Fruit fly (Drosophila melanogaster) whole organism, embryonic: Measurements from ENCODE around the gene Ac3.

Experiments
- ATbp ChIP-seq: fragments of 200-800 bp; sonication (Bioruptor generic); optimal IDR thresholded peaks from 2 replicates; lab custom pipeline; 2017; ENCODE audit warnings: missing biosample characterization, mild to moderate bottlenecking, missing genetic modification characterization, missing genetic modification reagents
- Adf1 ChIP-seq: fragments of 200-800 bp; sonication (Bioruptor generic); IDR thresholded peaks from 2 replicates; pipeline ENCODE4 v1.3.6; 2022; ENCODE audit warnings: missing biosample characterization, missing genetic modification characterization
- Awh ChIP-seq: fragments of 200-800 bp; sonication (Bioruptor generic); IDR thresholded peaks from 2 replicates; pipeline ENCODE4, ENCODE4 v1.3.6; 2022; ENCODE audit warnings: missing biosample characterization, missing genetic modification characterization
- CG11723 ChIP-seq: fragments of 200-800 bp; sonication (Bioruptor generic); optimal IDR thresholded peaks from 2 replicates; lab custom pipeline; 2017; ENCODE audit warnings: missing biosample characterization, mild to moderate bottlenecking, missing genetic modification characterization
- CG1233 ChIP-seq: fragments of 200-800 bp; sonication (Bioruptor generic); optimal IDR thresholded peaks from 4 replicates; lab custom pipeline; 2018; ENCODE audit warnings: missing biosample characterization, mild to moderate bottlenecking, missing genetic modification characterization
- CG12391 ChIP-seq: fragments of 200-800 bp; sonication (Bioruptor generic); optimal IDR thresholded peaks from 3 replicates; lab custom pipeline; 2018; ENCODE audit warnings: missing biosample characterization, mild to moderate bottlenecking, missing genetic modification characterization, moderate library complexity
- CG12942 ChIP-seq: fragments of 200-800 bp; sonication (Bioruptor generic); optimal IDR thresholded peaks from 3 replicates; lab custom pipeline; 2016; ENCODE audit warnings: missing biosample characterization, missing genetic modification characterization
- CG1602 ChIP-seq: fragments of 200-800 bp; sonication (Bioruptor generic); optimal IDR thresholded peaks from 3 replicates; lab custom pipeline; 2016; ENCODE audit warnings: missing biosample characterization, missing genetic modification characterization
- CG17385 ChIP-seq: fragments of 200-800 bp; sonication (Bioruptor generic); optimal IDR thresholded peaks from 3 replicates; lab custom pipeline; 2018; ENCODE audit warnings: missing biosample characterization, mild to moderate bottlenecking, missing genetic modification characterization
- CG18599 ChIP-seq: fragments of 200-800 bp; sonication (Bioruptor generic); optimal IDR thresholded peaks from 3 replicates; lab custom pipeline; 2017; ENCODE audit warnings: missing biosample characterization, missing genetic modification characterization, mild to moderate bottlenecking, moderate library complexity, missing genetic modification reagents
- CG30020 ChIP-seq: fragments of 200-800 bp; optimal IDR thresholded peaks from 2 replicates; lab custom pipeline; 2019; ENCODE audit warnings: missing biosample characterization, mild to moderate bottlenecking, missing genetic modification characterization, moderate library complexity
- CG33213 ChIP-seq: fragments of 200-800 bp; sonication (Bioruptor generic); optimal IDR thresholded peaks from 3 replicates; lab custom pipeline; 2016; ENCODE audit warnings: missing biosample characterization, missing genetic modification characterization
- CG3995 ChIP-seq: fragments of 200-800 bp; sonication (Bioruptor generic); optimal IDR thresholded peaks from 3 replicates; lab custom pipeline; 2016; ENCODE audit warnings: missing biosample characterization, missing genetic modification characterization
- CG6272 ChIP-seq: fragments of 200-800 bp; sonication (Bioruptor generic); IDR thresholded peaks from 2 replicates; pipeline ENCODE4 v1.3.6; 2022; ENCODE audit warnings: missing biosample characterization, missing genetic modification characterization
- CG6813 ChIP-seq: fragments of 200-800 bp; sonication (Bioruptor generic); optimal IDR thresholded peaks from 2 replicates; lab custom pipeline; 2017; ENCODE audit warnings: missing biosample characterization, missing genetic modification characterization, mild to moderate bottlenecking, moderate library complexity, missing genetic modification reagents
- CG7928 ChIP-seq: fragments of 200-800 bp; sonication (Bioruptor generic); optimal IDR thresholded peaks from 2 replicates; lab custom pipeline; 2017; ENCODE audit warnings: missing biosample characterization, mild to moderate bottlenecking, missing genetic modification characterization
- CG8478 ChIP-seq: fragments of >200 bp; optimal IDR thresholded peaks from 2 replicates; lab custom pipeline; 2018
- CG8944 ChIP-seq: fragments of 200-800 bp; sonication (Bioruptor generic); optimal IDR thresholded peaks from 3 replicates; lab custom pipeline; 2016; ENCODE audit warnings: missing biosample characterization, missing genetic modification characterization
- Dek ChIP-seq: fragments of 200-800 bp; sonication (Bioruptor generic); optimal IDR thresholded peaks from 3 replicates; lab custom pipeline; 2019; ENCODE audit warnings: missing biosample characterization, mild to moderate bottlenecking, missing genetic modification characterization, moderate library complexity
- Dfd ChIP-seq, 2 experiments: fragments of >200 bp; optimal IDR thresholded peaks; 2 replicates each; lab custom pipeline; 2017; ENCODE audit warnings: missing biosample characterization in 2 of 2, missing genetic modification characterization in 2 of 2
- Fer1 ChIP-seq: fragments of 200-800 bp; sonication (Bioruptor generic); optimal IDR thresholded peaks from 2 replicates; lab custom pipeline; 2017; ENCODE audit warnings: missing biosample characterization, mild to moderate bottlenecking, missing genetic modification characterization
- HLH4C ChIP-seq: fragments of 200-800 bp; sonication (Bioruptor generic); IDR thresholded peaks from 3 replicates; pipeline ENCODE4 v1.3.6; 2022; ENCODE audit warnings: missing biosample characterization, missing genetic modification characterization; ENCODE audit not compliant: partially characterized antibody
- Hmr ChIP-seq: fragments of 200-800 bp; sonication (Bioruptor generic); optimal IDR thresholded peaks from 3 replicates; lab custom pipeline; 2017; ENCODE audit warnings: mild to moderate bottlenecking, missing biosample characterization, missing genetic modification reagents, missing genetic modification characterization
- Lpt ChIP-seq: fragments of >200 bp; optimal IDR thresholded peaks from 2 replicates; lab custom pipeline; 2018; ENCODE audit warnings: missing biosample characterization, missing genetic modification characterization
- Oli ChIP-seq: fragments of 200-800 bp; sonication (Bioruptor generic); optimal IDR thresholded peaks from 2 replicates; lab custom pipeline; 2018; ENCODE audit warnings: missing biosample characterization, mild to moderate bottlenecking, missing genetic modification characterization, moderate library complexity
- Rfx ChIP-seq: fragments of 200-800 bp; sonication (Bioruptor generic); IDR thresholded peaks from 2 replicates; pipeline ENCODE4 v1.3.6; 2022; ENCODE audit warnings: missing biosample characterization, missing genetic modification characterization
- Ssrp ChIP-seq: fragments of 200-800 bp; sonication (Bioruptor generic); optimal IDR thresholded peaks from 2 replicates; lab custom pipeline; 2018; ENCODE audit warnings: missing biosample characterization, mild to moderate bottlenecking, missing genetic modification characterization, moderate library complexity
- Usf ChIP-seq: fragments of 200-800 bp; sonication (Bioruptor generic); optimal IDR thresholded peaks from 2 replicates; lab custom pipeline; 2017; ENCODE audit warnings: missing genotype, missing biosample characterization, missing genetic modification characterization
- aop ChIP-seq: fragments of 200-800 bp; sonication (Bioruptor generic); IDR thresholded peaks from 2 replicates; pipeline ENCODE4 v1.3.6; 2022; ENCODE audit warnings: missing biosample characterization, missing genetic modification characterization
- ase ChIP-seq: fragments of 200-800 bp; sonication (Bioruptor generic); IDR thresholded peaks from 3 replicates; pipeline ENCODE4 v1.3.6; 2022; ENCODE audit warnings: missing biosample characterization, missing genetic modification characterization
- bowl ChIP-seq: fragments of 200-800 bp; sonication (Bioruptor generic); IDR thresholded peaks from 2 replicates; pipeline ENCODE4 v1.3.6; 2022; ENCODE audit warnings: missing biosample characterization, missing genetic modification characterization
- cato ChIP-seq: fragments of 200-800 bp; sonication (Bioruptor generic); optimal IDR thresholded peaks from 2 replicates; lab custom pipeline; 2016; ENCODE audit warnings: missing biosample characterization, missing genetic modification characterization, borderline replicate concordance
- caup ChIP-seq: fragments of 200-800 bp; sonication (Bioruptor generic); optimal IDR thresholded peaks from 3 replicates; lab custom pipeline; 2017; ENCODE audit warnings: missing biosample characterization, mild to moderate bottlenecking, missing genetic modification characterization, moderate library complexity; ENCODE audit not compliant: severe bottlenecking
- chinmo ChIP-seq: fragments of 200-800 bp; sonication (Bioruptor generic); IDR thresholded peaks from 4 replicates; pipeline ENCODE4 v1.3.6; 2022; ENCODE audit warnings: missing biosample characterization, missing genetic modification characterization; ENCODE audit not compliant: partially characterized antibody
- cwo ChIP-seq: fragments of 200-800 bp; sonication (Bioruptor generic); optimal IDR thresholded peaks from 3 replicates; lab custom pipeline; 2017; ENCODE audit warnings: missing biosample characterization, missing genetic modification characterization, mild to moderate bottlenecking, moderate library complexity, missing genetic modification reagents
- dimm ChIP-seq: fragments of 200-800 bp; sonication (Bioruptor generic); IDR thresholded peaks from 2 replicates; pipeline ENCODE4 v1.3.6; 2022; ENCODE audit warnings: missing biosample characterization, missing genetic modification characterization
- dpn ChIP-seq, 2 experiments: fragments of 200-800 bp; sonication (Bioruptor generic); optimal IDR thresholded peaks; 3 replicates each; lab custom pipeline; 2016; ENCODE audit warnings: missing biosample characterization in 2 of 2, missing genetic modification characterization in 2 of 2
- jigr1 ChIP-seq: fragments of 200-800 bp; sonication (Bioruptor generic); IDR thresholded peaks from 3 replicates; pipeline ENCODE4 v1.3.6; 2022; ENCODE audit warnings: missing biosample characterization, missing genetic modification characterization
- luna ChIP-seq: fragments of 200-800 bp; sonication (Bioruptor generic); optimal IDR thresholded peaks from 2 replicates; lab custom pipeline; 2016; ENCODE audit warnings: missing biosample characterization, missing genetic modification characterization
- oc ChIP-seq: fragments of 200-800 bp; sonication (Bioruptor generic); optimal IDR thresholded peaks from 2 replicates; lab custom pipeline; 2018; ENCODE audit warnings: missing biosample characterization, mild to moderate bottlenecking, missing genetic modification characterization, moderate library complexity
- prd ChIP-seq, 3 experiments: fragments of >200 bp in 2 of 3; fragments of 200-800 bp in 1 of 3; sonication (Bioruptor generic) in 1 of 3; optimal IDR thresholded peaks in 2 of 3; IDR thresholded peaks in 1 of 3; 2 replicates in 2 of 3; 3 replicates in 1 of 3; pipeline versions ENCODE4 v1.3.6 to Lab custom; 2017 to 2022; ENCODE audit warnings: missing biosample characterization in 1 of 3, missing genetic modification characterization in 1 of 3
- psq ChIP-seq: fragments of 200-800 bp; sonication (Bioruptor generic); optimal IDR thresholded peaks from 2 replicates; lab custom pipeline; 2017; ENCODE audit warnings: missing biosample characterization, missing genetic modification characterization
- pzg ChIP-seq: fragments of 200-800 bp; sonication (Bioruptor generic); optimal IDR thresholded peaks from 3 replicates; lab custom pipeline; 2018; ENCODE audit warnings: missing biosample characterization, mild to moderate bottlenecking, missing genetic modification characterization, moderate library complexity
- schlank ChIP-seq: fragments of 200-800 bp; sonication (Bioruptor generic); optimal IDR thresholded peaks from 2 replicates; lab custom pipeline; 2018; ENCODE audit warnings: missing biosample characterization, mild to moderate bottlenecking, missing genetic modification characterization
- sim ChIP-seq: fragments of 200-800 bp; sonication (Bioruptor generic); IDR thresholded peaks from 2 replicates; pipeline ENCODE4 v1.3.6; 2022; ENCODE audit warnings: missing biosample characterization, missing genetic modification characterization
- sima ChIP-seq: fragments of 200-800 bp; sonication (Bioruptor generic); optimal IDR thresholded peaks from 2 replicates; lab custom pipeline; 2016; ENCODE audit warnings: missing biosample characterization, missing genetic modification characterization
- zfh1 ChIP-seq: fragments of 200-800 bp; sonication (Bioruptor generic); IDR thresholded peaks from 3 replicates; pipeline ENCODE4 v1.3.6; 2022; ENCODE audit warnings: missing biosample characterization, missing genetic modification characterization

Ac3 gene

DNA sequence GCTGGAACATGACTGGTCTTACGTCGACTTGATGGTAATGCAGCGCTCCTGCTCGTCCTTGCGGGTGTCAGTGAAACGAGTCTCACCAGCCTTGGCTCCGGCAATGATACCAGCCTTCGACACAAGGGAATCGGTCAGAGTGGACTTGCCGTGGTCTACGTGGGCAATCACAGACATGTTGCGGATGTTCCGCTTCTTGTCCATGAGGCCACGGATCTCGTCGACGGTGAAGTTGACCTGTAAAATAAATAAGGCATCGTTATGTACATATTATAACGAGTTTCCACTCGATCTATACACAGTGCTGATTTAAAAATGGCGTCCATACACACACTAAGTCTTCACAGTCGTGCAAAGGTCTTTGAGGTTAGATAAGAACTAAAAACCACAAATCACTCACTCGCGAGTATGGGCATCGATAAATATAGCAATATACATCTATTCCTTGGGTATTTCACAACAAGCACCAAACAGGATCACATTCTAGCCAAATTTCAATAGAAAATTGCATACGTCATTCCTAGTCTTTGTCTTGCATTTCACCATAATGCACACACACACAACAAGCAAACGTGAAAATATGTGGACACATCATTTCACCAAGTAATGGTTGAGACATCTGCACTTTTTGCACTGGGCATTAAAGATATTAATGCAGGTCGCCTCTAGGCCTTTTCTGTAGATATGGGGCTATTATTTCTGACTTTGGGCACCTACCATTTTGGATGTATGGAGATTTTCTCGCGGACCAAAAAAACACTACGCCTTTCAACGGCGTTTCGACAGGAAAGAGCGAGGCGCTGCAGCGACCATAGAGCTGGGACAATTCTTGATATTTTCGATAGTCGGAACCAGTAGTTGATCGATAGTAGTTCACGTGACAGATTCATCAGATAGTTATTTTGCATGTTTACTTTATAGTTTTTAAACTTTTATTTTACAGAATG is 49.2 kb downstream of the Ac3 start, which contains the start of gene eEF2 (continued):
- TF ChIP-seq Dek (tag; lab: Kevin White, UChicago) (peak; percentile 66), CG6272 (GFP tag; lab: Robert Waterston, UW) (no peak; the same call in 1 of the 2 replicates), Ssrp (tag; lab: Kevin White, UChicago) (no peak), CG30020 (tag; lab: Kevin White, UChicago) (peak; percentile 80), jigr1 (GFP tag; lab: Robert Waterston, UW) (peak; percentile 73; the same call in 1 of the 3 replicates), luna (GFP tag; lab: Kevin White, UChicago) (peak; percentile 39), Awh (GFP tag; lab: Robert Waterston, UW) (no peak), schlank (tag; lab: Kevin White, UChicago) (peak; percentile 84), dpn (GFP tag; optimal IDR thresholded peaks at IDR 0.05; lab: Kevin White, UChicago) (peak; percentile 53 to 67), Dfd (GFP tag; optimal IDR thresholded peaks at IDR 0.05; lab: Kevin White, UChicago) (no peak), dimm (GFP tag; lab: Robert Waterston, UW) (no peak), CG1602 (peak; percentile 24), sim (peak; percentile 66; the same call in 1 of the 2 replicates), CG12942 (GFP tag; lab: Kevin White, UChicago) (peak; percentile 47), CG11723 (GFP tag; lab: Kevin White, UChicago) (peak; percentile 73), psq (GFP tag; lab: Kevin White, UChicago) (peak; percentile 45), Hmr (GFP tag; lab: Kevin White, UChicago) (peak; percentile 96), CG17385 (GFP tag; lab: Kevin White, UChicago) (peak; percentile 82), CG3995 (GFP tag; lab: Kevin White, UChicago) (peak; percentile 91), cato (GFP tag; lab: Kevin White, UChicago) (peak; percentile 40), Oli (peak; percentile 60), CG8944 (GFP tag; lab: Kevin White, UChicago) (peak; percentile 51), Usf (GFP tag; lab: Kevin White, UChicago) (peak; percentile 11), pzg (GFP tag; lab: Kevin White, UChicago) (peak; percentile 77), Adf1 (GFP tag; lab: Robert Waterston, UW) (peak; percentile 50), CG6813 (GFP tag; lab: Kevin White, UChicago) (peak; percentile 81), CG1233 (GFP tag; lab: Kevin White, UChicago) (peak; percentile 85), cwo (GFP tag; lab: Kevin White, UChicago) (peak; percentile 58), zfh1 (GFP tag; lab: Robert Waterston, UW) (peak; percentile 64; the same call in 2 of the 3 replicates), Lpt (no peak), HLH4C (GFP tag; lab: Robert Waterston, UW) (peak; percentile 87), CG18599 (GFP tag; lab: Kevin White, UChicago) (peak; percentile 78), oc (tag; lab: Kevin White, UChicago) (peak; percentile 57), caup (GFP tag; lab: Kevin White, UChicago) (peak; percentile 93), CG7928 (GFP tag; lab: Kevin White, UChicago) (peak; percentile 44), bowl (GFP tag; lab: Robert Waterston, UW) (peak; percentile 40; the same call in 1 of the 2 replicates), prd (optimal IDR thresholded peaks at IDR 0.05; lab: Kevin White, UChicago) (no peak), prd (GFP tag; IDR thresholded peaks at IDR 0.05; lab: Robert Waterston, UW) (no peak), aop (GFP tag; lab: Robert Waterston, UW) (no peak), ATbp (GFP tag; lab: Kevin White, UChicago) (peak; percentile 68), Rfx (peak; percentile 83; the same call in 1 of the 2 replicates), ase (no peak; the same call in 2 of the 3 replicates), CG8478 (lab: Kevin White, UChicago) (no peak), CG33213 (GFP tag; lab: Kevin White, UChicago) (peak; percentile 90), Fer1 (GFP tag; lab: Kevin White, UChicago) (peak; percentile 83), chinmo (GFP tag; lab: Robert Waterston, UW) (peak; percentile 95), sima (GFP tag; lab: Kevin White, UChicago) (no peak), CG12391 (peak; percentile 86)
